Worm (Caenorhabditis elegans) whole organism, L4 larva: ENCODE measurements around the gene ZC443.4.

Source experiments
- F10B5.3 ChIP-seq: sonication (generic microtip); optimal IDR thresholded peaks from 2 replicates; lab custom pipeline; 2016; ENCODE audit warnings: mild to moderate bottlenecking, missing genetic modification characterization, missing compliant biosample characterization
- F37D6.2 ChIP-seq: sonication (generic microtip); optimal IDR thresholded peaks from 2 replicates; lab custom pipeline; 2016; ENCODE audit warnings: mild to moderate bottlenecking, missing genetic modification characterization, missing compliant biosample characterization
- R02D3.7 ChIP-seq: fragments of 150-350 bp; sonication (generic microtip); optimal IDR thresholded peaks from 3 replicates; lab custom pipeline; 2014; ENCODE audit warnings: missing biosample characterization, missing genetic modification characterization
- Y105C5A.15 ChIP-seq: fragments of 200-800 bp; sonication (Bioruptor generic); IDR thresholded peaks from 2 replicates; pipeline ENCODE4 v1.3.6; 2022; ENCODE audit warnings: missing genetic modification characterization, missing compliant biosample characterization
- aha-1 ChIP-seq: fragments of 150-350 bp; peaks from one replicate; lab custom pipeline; 2014; ENCODE audit warnings: missing biosample characterization, missing genetic modification characterization
- ceh-28 ChIP-seq: fragments of 150-350 bp; optimal IDR thresholded peaks from 2 replicates; lab custom pipeline; 2014; ENCODE audit warnings: missing biosample characterization, missing genetic modification reagents, missing genetic modification characterization
- ceh-44 ChIP-seq: fragments of 200-800 bp; sonication (Bioruptor generic); IDR thresholded peaks from 2 replicates; pipeline ENCODE4 v1.3.6; 2022; ENCODE audit warnings: missing genetic modification reagents, missing genetic modification characterization, missing compliant biosample characterization
- ces-1 ChIP-seq: fragments of 150-350 bp; sonication (generic microtip); optimal IDR thresholded peaks from 4 replicates; lab custom pipeline; 2014; ENCODE audit warnings: missing biosample characterization, missing genetic modification reagents, missing genetic modification characterization
- daf-12 ChIP-seq: fragments of 150-350 bp; optimal IDR thresholded peaks from 2 replicates; lab custom pipeline; 2014; ENCODE audit warnings: missing biosample characterization, missing genetic modification reagents, missing genetic modification characterization
- daf-16 ChIP-seq, 3 experiments: sonication (generic microtip); optimal IDR thresholded peaks; 2 replicates each; lab custom pipeline; 2016 to 2017; ENCODE audit warnings: missing genetic modification characterization in 3 of 3, missing genetic modification reagents in 3 of 3, mild to moderate bottlenecking in 2 of 3, missing compliant biosample characterization in 2 of 3, missing biosample characterization in 1 of 3, moderate library complexity in 1 of 3
- dmd-6 ChIP-seq: fragments of 200-800 bp; sonication (Bioruptor generic); IDR thresholded peaks from 2 replicates; pipeline ENCODE4 v1.3.6; 2022; ENCODE audit warnings: missing genetic modification reagents, missing genetic modification characterization, missing compliant biosample characterization
- dmd-9 ChIP-seq: fragments of 200-800 bp; sonication (Bioruptor generic); IDR thresholded peaks from 2 replicates; pipeline ENCODE4 v1.3.6; 2022; ENCODE audit warnings: missing genetic modification reagents, missing genetic modification characterization, missing compliant biosample characterization
- dpl-1 ChIP-seq: fragments of 150-350 bp; optimal IDR thresholded peaks from 2 replicates; lab custom pipeline; 2014; ENCODE audit warnings: missing biosample characterization, missing genetic modification reagents, missing genetic modification characterization
- dve-1 ChIP-seq: sonication (generic microtip); optimal IDR thresholded peaks from 2 replicates; lab custom pipeline; 2017; ENCODE audit warnings: antibody characterized with exemption, mild to moderate bottlenecking, missing genetic modification characterization, missing compliant biosample characterization; ENCODE audit not compliant: insufficient read depth
- egl-43 ChIP-seq: fragments of 200-800 bp; sonication (Bioruptor generic); IDR thresholded peaks from 2 replicates; pipeline ENCODE4 v1.3.6; 2022; ENCODE audit warnings: missing genetic modification reagents, missing genetic modification characterization, missing compliant biosample characterization
- fkh-10 ChIP-seq: fragments of 150-350 bp; optimal IDR thresholded peaks from 2 replicates; lab custom pipeline; 2014; ENCODE audit warnings: missing biosample characterization, missing genetic modification reagents, missing genetic modification characterization
- gei-8 ChIP-seq: fragments of 200-800 bp; sonication (Bioruptor generic); optimal IDR thresholded peaks from 2 replicates; lab custom pipeline; 2018; ENCODE audit warnings: mild to moderate bottlenecking, missing genetic modification characterization, missing compliant biosample characterization
- hif-1 ChIP-seq, 2 experiments: sonication (generic microtip); optimal IDR thresholded peaks; 2 replicates each; lab custom pipeline; 2016 to 2017; ENCODE audit warnings: missing compliant biosample characterization in 2 of 2, missing genetic modification characterization in 2 of 2, missing genetic modification reagents in 2 of 2, missing genotype in 2 of 2, mild to moderate bottlenecking in 1 of 2
- hlh-11 ChIP-seq: fragments of 200-800 bp; sonication (Bioruptor generic); optimal IDR thresholded peaks from 2 replicates; lab custom pipeline; 2018; ENCODE audit warnings: mild to moderate bottlenecking, missing genetic modification characterization, missing compliant biosample characterization
- hlh-30 ChIP-seq: sonication (generic microtip); optimal IDR thresholded peaks from 2 replicates; lab custom pipeline; 2017; ENCODE audit warnings: antibody characterized with exemption, mild to moderate bottlenecking, missing genetic modification characterization, missing compliant biosample characterization; ENCODE audit not compliant: insufficient read depth
- hmg-1.1 ChIP-seq: fragments of 200-800 bp; sonication (Bioruptor generic); IDR thresholded peaks from 2 replicates; pipeline ENCODE4 v1.3.6; 2022; ENCODE audit warnings: missing genetic modification reagents, missing genetic modification characterization, missing compliant biosample characterization
- jun-1 ChIP-seq: fragments of 150-350 bp; optimal IDR thresholded peaks from 2 replicates; lab custom pipeline; 2014; ENCODE audit warnings: missing biosample characterization, missing genetic modification reagents, missing genetic modification characterization
- lim-7 ChIP-seq: fragments of 200-800 bp; sonication (Bioruptor generic); IDR thresholded peaks from 2 replicates; pipeline ENCODE4 v1.3.6; 2022; ENCODE audit warnings: missing genetic modification characterization, missing compliant biosample characterization
- lin-13 ChIP-seq: fragments of 150-350 bp; optimal IDR thresholded peaks from 2 replicates; lab custom pipeline; 2014; ENCODE audit warnings: missing biosample characterization, missing genetic modification reagents, missing genetic modification characterization
- lin-15B ChIP-seq: fragments of 150-350 bp; sonication (generic microtip); optimal IDR thresholded peaks from 3 replicates; lab custom pipeline; 2014; ENCODE audit warnings: missing biosample characterization, missing genetic modification characterization
- lin-29 ChIP-seq: fragments of 200-800 bp; sonication (Bioruptor generic); IDR thresholded peaks from 2 replicates; pipeline ENCODE4 v1.3.6; 2022; ENCODE audit warnings: missing genetic modification reagents, missing genetic modification characterization, missing compliant biosample characterization
- lsy-2 ChIP-seq, 2 experiments: fragments of 150-350 bp in 1 of 2; sonication (generic microtip) in 1 of 2; optimal IDR thresholded peaks; 2 replicates each; lab custom pipeline; 2014 to 2017; ENCODE audit warnings: missing biosample characterization in 2 of 2, missing genetic modification characterization in 2 of 2
- mdl-1 ChIP-seq, 2 experiments: fragments of 150-350 bp in 1 of 2; sonication (generic microtip) in 1 of 2; optimal IDR thresholded peaks; 2 replicates each; lab custom pipeline; 2014 to 2017; ENCODE audit warnings: missing biosample characterization in 2 of 2, missing genetic modification characterization in 2 of 2
- mep-1 ChIP-seq: fragments of 150-350 bp; sonication (generic microtip); optimal IDR thresholded peaks from 3 replicates; lab custom pipeline; 2014; ENCODE audit warnings: missing biosample characterization, missing genetic modification characterization
- mxl-3 ChIP-seq: fragments of 200-800 bp; sonication (Bioruptor generic); optimal IDR thresholded peaks from 2 replicates; lab custom pipeline; 2018; ENCODE audit warnings: mild to moderate bottlenecking, missing genetic modification characterization, missing compliant biosample characterization
- nhr-11 ChIP-seq: fragments of 150-350 bp; optimal IDR thresholded peaks from 2 replicates; lab custom pipeline; 2014; ENCODE audit warnings: missing biosample characterization, missing genetic modification characterization
- nhr-111 ChIP-seq: fragments of 200-800 bp; sonication (Bioruptor generic); optimal IDR thresholded peaks from 2 replicates; lab custom pipeline; 2018; ENCODE audit warnings: mild to moderate bottlenecking, missing genetic modification characterization, missing compliant biosample characterization
- nhr-28 ChIP-seq: fragments of 150-350 bp; optimal IDR thresholded peaks from 2 replicates; lab custom pipeline; 2014; ENCODE audit warnings: missing biosample characterization, missing genetic modification characterization
- nhr-41 ChIP-seq: fragments of 200-800 bp; sonication (Bioruptor generic); IDR thresholded peaks from 2 replicates; pipeline ENCODE4 v1.3.6; 2022; ENCODE audit warnings: missing genetic modification reagents, missing genetic modification characterization, missing compliant biosample characterization
- php-3 ChIP-seq: fragments of 200-800 bp; sonication (Bioruptor generic); IDR thresholded peaks from 2 replicates; pipeline ENCODE4 v1.3.6; 2022; ENCODE audit warnings: missing genetic modification reagents, missing genetic modification characterization, missing compliant biosample characterization
- pqm-1 ChIP-seq: sonication (generic microtip); optimal IDR thresholded peaks from 2 replicates; lab custom pipeline; 2017; ENCODE audit warnings: missing biosample characterization, missing genetic modification characterization
- rbr-2 ChIP-seq: sonication (generic microtip); optimal IDR thresholded peaks from 2 replicates; lab custom pipeline; 2016; ENCODE audit warnings: missing genotype, missing genetic modification characterization, missing compliant biosample characterization
- spr-1 ChIP-seq: sonication (generic microtip); optimal IDR thresholded peaks from 2 replicates; lab custom pipeline; 2016; ENCODE audit warnings: mild to moderate bottlenecking, missing genetic modification characterization, missing compliant biosample characterization
- tag-97 ChIP-seq: fragments of 200-800 bp; sonication (Bioruptor generic); IDR thresholded peaks from 2 replicates; pipeline ENCODE4 v1.3.6; 2022; ENCODE audit warnings: missing genetic modification characterization, missing compliant biosample characterization
- unc-62 ChIP-seq, 3 experiments: fragments of 150-350 bp in 1 of 3; sonication (generic microtip); optimal IDR thresholded peaks in 2 of 3; peaks in 1 of 3; 1 replicate in 1 of 3; 2 replicates in 2 of 3; lab custom pipeline; 2014 to 2017; ENCODE audit warnings: missing biosample characterization in 3 of 3, missing genetic modification characterization in 3 of 3, missing genetic modification reagents in 3 of 3, missing genotype in 1 of 3

Gene ZC443.4

DNA sequence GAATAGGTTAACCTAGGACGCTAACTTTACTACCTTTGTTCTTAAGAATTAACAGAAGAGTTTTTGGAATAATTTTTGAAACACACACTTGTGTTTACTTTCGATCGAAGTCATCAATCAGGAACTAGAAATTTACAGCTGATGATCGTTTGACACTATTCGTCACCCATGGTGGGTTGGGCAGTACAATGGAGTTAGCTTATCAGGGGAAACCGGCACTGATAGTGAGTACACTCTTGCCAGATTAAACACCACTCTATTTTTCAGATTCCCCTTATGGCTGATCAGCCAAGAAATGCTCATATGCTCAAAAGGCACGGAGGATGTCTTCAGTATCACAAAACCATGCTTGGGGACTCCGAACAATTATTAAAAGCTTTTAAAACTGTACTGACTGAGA, 2.4 kb upstream of the ZC443.4 start:
- no peak for TF ChIP-seq dpl-1 (GFP tag; lab: Kevin White, UChicago)
- TF ChIP-seq daf-12 (tag; lab: Kevin White, UChicago) = no peak
- TF ChIP-seq nhr-11 (tag; lab: Kevin White, UChicago) = no peak
- no peak for TF ChIP-seq mxl-3
- TF ChIP-seq nhr-41 (GFP tag; lab: Robert Waterston, UW) = no peak
- TF ChIP-seq daf-16 (GFP tag; optimal IDR thresholded peaks at IDR 0.05; lab: Kevin White, UChicago) = no peak
- TF ChIP-seq daf-16 (tag; optimal IDR thresholded peaks at IDR 0.05; lab: Kevin White, UChicago) = peak; percentile 11
- no peak for TF ChIP-seq F10B5.3 (tag; lab: Kevin White, UChicago)
- no peak for TF ChIP-seq fkh-10 (GFP tag; lab: Kevin White, UChicago)
- no peak for TF ChIP-seq R02D3.7
- TF ChIP-seq nhr-28 (tag; lab: Kevin White, UChicago) = peak; percentile 77
- TF ChIP-seq pqm-1 (tag; lab: Kevin White, UChicago) = peak; percentile 54
- TF ChIP-seq php-3 (GFP tag; lab: Robert Waterston, UW) = no peak
- TF ChIP-seq hlh-30 = no peak
- peak; percentile 53 for TF ChIP-seq hlh-11 (tag; lab: Kevin White, UChicago)
- no peak for TF ChIP-seq nhr-111 (GFP tag; lab: Kevin White, UChicago)
- TF ChIP-seq jun-1 = no peak
- no peak for TF ChIP-seq dmd-9
- TF ChIP-seq lin-29 = no peak
- no peak for TF ChIP-seq tag-97
- TF ChIP-seq ces-1 = no peak
- TF ChIP-seq egl-43 = no peak
- TF ChIP-seq dmd-6 (GFP tag; lab: Robert Waterston, UW) = peak; percentile 73
- TF ChIP-seq dve-1 (tag; lab: Kevin White, UChicago) = peak; percentile 15
- TF ChIP-seq, all 104 proteins: peak for 6

DNA sequence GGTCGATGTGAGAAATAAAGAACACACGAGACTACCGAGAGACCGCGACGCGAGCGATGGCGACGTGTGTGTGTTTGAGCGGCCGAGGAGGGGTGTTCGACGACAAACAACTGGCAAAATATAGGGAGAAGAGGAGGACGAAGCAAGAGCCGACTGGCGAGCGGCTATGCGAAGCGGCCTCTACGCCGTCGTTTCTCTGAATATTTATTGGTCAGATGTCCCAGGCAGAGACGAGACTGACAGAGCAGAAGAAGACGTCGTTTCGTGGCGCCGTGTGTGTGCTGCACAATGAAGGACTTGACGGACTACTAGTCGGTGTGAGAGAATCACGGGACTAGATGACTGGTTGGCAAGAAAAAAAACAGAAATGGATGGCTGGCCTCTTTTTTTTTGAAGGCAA, 531 bp downstream of the ZC443.4 start:
- TF ChIP-seq ces-1 = no peak
- peak; percentile 75 for TF ChIP-seq F37D6.2 (tag; lab: Kevin White, UChicago)
- TF ChIP-seq lin-15B (tag; lab: Kevin White, UChicago) = no peak
- TF ChIP-seq lin-13 (GFP tag; lab: Kevin White, UChicago) = no peak
- peak; percentile 11 for TF ChIP-seq mxl-3
- peak; percentile 79 for TF ChIP-seq hmg-1.1
- TF ChIP-seq lsy-2 (tag; optimal IDR thresholded peaks at IDR 0.05; lab: Kevin White, UChicago) = peak; percentile 3 to 50
- no peak for TF ChIP-seq spr-1 (tag; lab: Kevin White, UChicago)
- TF ChIP-seq mep-1 (tag; lab: Kevin White, UChicago) = peak; percentile 63
- TF ChIP-seq aha-1 = peak; percentile 97
- TF ChIP-seq dmd-6 (GFP tag; lab: Robert Waterston, UW) = 0 out of 2 replicates have a peak, but pooled peaks have one; percentile 11
- no peak for TF ChIP-seq lim-7 (GFP tag; lab: Robert Waterston, UW)
- TF ChIP-seq rbr-2 (tag; lab: Kevin White, UChicago) = peak; percentile 79
- TF ChIP-seq Y105C5A.15 = no peak
- peak; percentile 83 for TF ChIP-seq hlh-30
- peak; percentile 61 for TF ChIP-seq fkh-10 (GFP tag; lab: Kevin White, UChicago)
- no peak for TF ChIP-seq jun-1
- no peak for TF ChIP-seq php-3 (GFP tag; lab: Robert Waterston, UW)
- no peak for TF ChIP-seq ceh-28
- peak in 1 of 2 experiments; percentile 70 for TF ChIP-seq mdl-1 (tag; optimal IDR thresholded peaks at IDR 0.05; lab: Kevin White, UChicago)
- TF ChIP-seq hif-1 (tag; optimal IDR thresholded peaks at IDR 0.05; lab: Kevin White, UChicago) = peak in 1 of 2 experiments; percentile 39
- TF ChIP-seq gei-8 (GFP tag; lab: Kevin White, UChicago) = no peak
- TF ChIP-seq hlh-11 (tag; lab: Kevin White, UChicago) = peak; percentile 41

DNA sequence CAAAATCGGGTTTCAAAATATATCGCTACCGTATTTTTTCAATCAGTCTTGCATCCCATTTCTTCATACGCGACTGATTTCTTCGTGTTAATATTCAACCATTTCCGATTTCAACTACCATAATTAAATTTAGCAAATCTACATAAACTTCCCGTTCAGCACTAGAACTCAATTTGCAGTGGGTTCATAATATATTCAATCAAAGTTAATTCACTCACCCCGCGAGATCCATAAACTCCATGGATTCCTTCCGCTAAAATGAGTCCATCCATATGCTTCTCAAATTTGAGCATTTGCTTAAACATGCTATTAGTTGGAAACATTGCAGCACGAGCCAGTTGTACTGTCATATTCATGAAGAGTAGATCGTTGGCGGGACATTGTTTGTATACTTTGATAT, 1.2 kb downstream of the ZC443.4 start:
- TF ChIP-seq unc-62 (GFP tag; optimal IDR thresholded peaks at IDR 0.05 in 1 of 2; lab: Kevin White, UChicago) (peak in 1 of 2 experiments; percentile 10), unc-62 (tag; optimal IDR thresholded peaks at IDR 0.05; lab: Kevin White, UChicago) (no peak), ceh-44 (GFP tag; lab: Robert Waterston, UW) (no peak)
